Worm (Caenorhabditis elegans) whole organism, L3 larva: ENCODE results near the gene C18A11.4.

Source experiments
- R02D3.7 ChIP-seq: fragments of 150-350 bp; optimal IDR thresholded peaks from 2 replicates; lab custom pipeline; 2014; ENCODE audit warnings: missing biosample characterization, missing genetic modification characterization
- ZK546.5 ChIP-seq: sonication (generic microtip); optimal IDR thresholded peaks from 2 replicates; lab custom pipeline; 2017; ENCODE audit warnings: missing biosample characterization, missing genetic modification characterization
- aly-2 ChIP-seq: fragments of 150-350 bp; optimal IDR thresholded peaks from 2 replicates; lab custom pipeline; 2014; ENCODE audit warnings: missing biosample characterization, missing genetic modification characterization
- ama-1 ChIP-seq: fragments of 150-350 bp; optimal IDR thresholded peaks from 2 replicates; lab custom pipeline; 2018
- ceh-16 ChIP-seq: sonication (generic microtip); optimal IDR thresholded peaks from 2 replicates; lab custom pipeline; 2017; ENCODE audit warnings: missing biosample characterization, missing genetic modification characterization
- ceh-28 ChIP-seq: fragments of 150-350 bp; optimal IDR thresholded peaks from 2 replicates; lab custom pipeline; 2014; ENCODE audit warnings: missing biosample characterization, missing genetic modification reagents, missing genetic modification characterization
- ceh-82 ChIP-seq: fragments of 150-350 bp; optimal IDR thresholded peaks from 2 replicates; lab custom pipeline; 2014; ENCODE audit warnings: missing biosample characterization, missing genetic modification characterization
- ceh-9 ChIP-seq: sonication (generic microtip); optimal IDR thresholded peaks from 2 replicates; lab custom pipeline; 2018; ENCODE audit warnings: missing biosample characterization, missing genetic modification characterization
- daf-12 ChIP-seq: fragments of 150-350 bp; optimal IDR thresholded peaks from 2 replicates; lab custom pipeline; 2014; ENCODE audit warnings: missing biosample characterization, missing genetic modification reagents, missing genetic modification characterization
- egl-27 ChIP-seq: sonication (generic microtip); optimal IDR thresholded peaks from 4 replicates; lab custom pipeline; 2017; ENCODE audit warnings: missing biosample characterization, missing genetic modification reagents, missing genetic modification characterization
- egl-5 ChIP-seq: fragments of 150-350 bp; optimal IDR thresholded peaks from 2 replicates; lab custom pipeline; 2017; ENCODE audit warnings: missing biosample characterization, missing genetic modification reagents, missing genetic modification characterization, inconsistent platforms
- elt-1 ChIP-seq: fragments of 150-350 bp; optimal IDR thresholded peaks from 2 replicates; lab custom pipeline; 2014; ENCODE audit warnings: missing biosample characterization, missing genetic modification characterization
- elt-2 ChIP-seq: sonication (generic microtip); optimal IDR thresholded peaks from 2 replicates; lab custom pipeline; 2016; ENCODE audit warnings: missing genetic modification reagents, mild to moderate bottlenecking, missing genetic modification characterization, missing compliant biosample characterization
- elt-3 ChIP-seq, 3 experiments: fragments of 150-350 bp in 1 of 3; sonication (generic microtip) in 2 of 3; optimal IDR thresholded peaks; 2 replicates in 2 of 3; 4 replicates in 1 of 3; lab custom pipeline; 2014 to 2017; ENCODE audit warnings: missing biosample characterization in 3 of 3, missing genetic modification characterization in 3 of 3
- eor-1 ChIP-seq, 2 experiments: fragments of 150-350 bp; optimal IDR thresholded peaks; 2 replicates each; lab custom pipeline; 2014 to 2018; ENCODE audit warnings: missing biosample characterization in 2 of 2, missing genetic modification characterization in 2 of 2
- fkh-10 ChIP-seq: sonication (generic microtip); optimal IDR thresholded peaks from 2 replicates; lab custom pipeline; 2017; ENCODE audit warnings: missing biosample characterization, missing genetic modification reagents, missing genetic modification characterization
- fkh-2 ChIP-seq: fragments of 150-350 bp; optimal IDR thresholded peaks from 2 replicates; lab custom pipeline; 2014; ENCODE audit warnings: missing biosample characterization, missing genetic modification reagents, missing genetic modification characterization
- fos-1 ChIP-seq: fragments of 150-350 bp; optimal IDR thresholded peaks from 2 replicates; lab custom pipeline; 2014; ENCODE audit warnings: missing biosample characterization, missing genetic modification characterization
- hmg-11 ChIP-seq: sonication (generic microtip); optimal IDR thresholded peaks from 2 replicates; lab custom pipeline; 2016; ENCODE audit warnings: missing genetic modification characterization, missing compliant biosample characterization
- jun-1 ChIP-seq: fragments of 150-350 bp; optimal IDR thresholded peaks from 2 replicates; lab custom pipeline; 2014; ENCODE audit warnings: missing biosample characterization, missing genetic modification reagents, missing genetic modification characterization
- lin-15B ChIP-seq: fragments of 150-350 bp; optimal IDR thresholded peaks from 2 replicates; lab custom pipeline; 2014; ENCODE audit warnings: missing biosample characterization, missing genetic modification characterization
- lin-39 ChIP-seq: fragments of 150-350 bp; optimal IDR thresholded peaks from 2 replicates; lab custom pipeline; 2018; ENCODE audit warnings: missing biosample characterization, missing genetic modification reagents, missing genetic modification characterization
- lsy-12 ChIP-seq: sonication (generic microtip); optimal IDR thresholded peaks from 2 replicates; lab custom pipeline; 2016; ENCODE audit warnings: mild to moderate bottlenecking, missing genetic modification characterization, missing compliant biosample characterization
- mdl-1 ChIP-seq: fragments of 150-350 bp; optimal IDR thresholded peaks from 2 replicates; lab custom pipeline; 2014; ENCODE audit warnings: missing biosample characterization, missing genetic modification characterization
- mml-1 ChIP-seq: fragments of 150-350 bp; sonication (generic microtip); optimal IDR thresholded peaks from 3 replicates; lab custom pipeline; 2014; ENCODE audit warnings: missing biosample characterization, missing genetic modification characterization
- nfya-1 ChIP-seq: sonication (generic microtip); optimal IDR thresholded peaks from 2 replicates; lab custom pipeline; 2017; ENCODE audit warnings: missing genetic modification characterization, mild to moderate bottlenecking, missing compliant biosample characterization, antibody characterized with exemption, moderate library complexity; ENCODE audit not compliant: insufficient read depth
- nhr-11 ChIP-seq: fragments of 150-350 bp; optimal IDR thresholded peaks from 2 replicates; lab custom pipeline; 2014; ENCODE audit warnings: missing biosample characterization, missing genetic modification characterization
- nhr-12 ChIP-seq: fragments of 150-350 bp; optimal IDR thresholded peaks from 2 replicates; lab custom pipeline; 2014; ENCODE audit warnings: missing biosample characterization, missing genetic modification characterization
- nhr-23 ChIP-seq: fragments of 150-350 bp; optimal IDR thresholded peaks from 2 replicates; lab custom pipeline; 2014; ENCODE audit warnings: missing biosample characterization, missing genetic modification reagents, missing genetic modification characterization
- nhr-237 ChIP-seq: fragments of 150-350 bp; optimal IDR thresholded peaks from 2 replicates; lab custom pipeline; 2014; ENCODE audit warnings: missing biosample characterization, missing genetic modification characterization
- nhr-25 ChIP-seq: sonication (generic microtip); optimal IDR thresholded peaks from 2 replicates; lab custom pipeline; 2017; ENCODE audit warnings: missing biosample characterization, missing genetic modification characterization
- nhr-28 ChIP-seq: fragments of 150-350 bp; optimal IDR thresholded peaks from 2 replicates; lab custom pipeline; 2014; ENCODE audit warnings: missing biosample characterization, missing genetic modification characterization
- nhr-43 ChIP-seq: sonication (generic microtip); optimal IDR thresholded peaks from 2 replicates; lab custom pipeline; 2016; ENCODE audit warnings: mild to moderate bottlenecking, missing genetic modification characterization, missing compliant biosample characterization; ENCODE audit not compliant: poor library complexity, severe bottlenecking
- nhr-67 ChIP-seq: fragments of 150-350 bp; optimal IDR thresholded peaks from 2 replicates; lab custom pipeline; 2014; ENCODE audit warnings: missing biosample characterization, missing genetic modification characterization
- nhr-76 ChIP-seq: fragments of 150-350 bp; sonication (generic microtip); optimal IDR thresholded peaks from 5 replicates; lab custom pipeline; 2014; ENCODE audit warnings: missing biosample characterization, missing genetic modification characterization
- nhr-77 ChIP-seq: fragments of 150-350 bp; optimal IDR thresholded peaks from 2 replicates; lab custom pipeline; 2014; ENCODE audit warnings: missing biosample characterization, missing genetic modification characterization
- pha-4 ChIP-seq: fragments of 150-350 bp; optimal IDR thresholded peaks from 2 replicates; lab custom pipeline; 2014; ENCODE audit warnings: missing biosample characterization, missing genetic modification reagents, missing genetic modification characterization
- pqm-1 ChIP-seq: fragments of 150-350 bp; optimal IDR thresholded peaks from 2 replicates; lab custom pipeline; 2017; ENCODE audit warnings: missing biosample characterization, missing genetic modification characterization, inconsistent platforms
- sea-2 ChIP-seq: fragments of 150-350 bp; sonication (generic microtip); optimal IDR thresholded peaks from 4 replicates; lab custom pipeline; 2014; ENCODE audit warnings: missing biosample characterization, missing genetic modification reagents, missing genetic modification characterization
- skn-1 ChIP-seq: fragments of 150-350 bp; optimal IDR thresholded peaks from 2 replicates; lab custom pipeline; 2014; ENCODE audit warnings: missing biosample characterization, missing genetic modification characterization
- snpc-4 ChIP-seq: fragments of 150-350 bp; optimal IDR thresholded peaks from 2 replicates; lab custom pipeline; 2014; ENCODE audit warnings: missing biosample characterization, missing genetic modification characterization
- tbx-2 ChIP-seq: sonication (generic microtip); optimal IDR thresholded peaks from 2 replicates; lab custom pipeline; 2016; ENCODE audit warnings: mild to moderate bottlenecking, missing genetic modification characterization, missing compliant biosample characterization
- unc-39 ChIP-seq: sonication (generic microtip); optimal IDR thresholded peaks from 4 replicates; lab custom pipeline; 2017; ENCODE audit warnings: missing biosample characterization, missing genetic modification characterization
- unc-62 ChIP-seq: fragments of 150-350 bp; sonication (generic microtip); optimal IDR thresholded peaks from 4 replicates; lab custom pipeline; 2014; ENCODE audit warnings: missing biosample characterization, missing genetic modification reagents, missing genetic modification characterization
- zag-1 ChIP-seq: fragments of 150-350 bp; optimal IDR thresholded peaks from 2 replicates; lab custom pipeline; 2014; ENCODE audit warnings: missing biosample characterization, missing genetic modification characterization
- ztf-11 ChIP-seq: fragments of 150-350 bp; optimal IDR thresholded peaks from 2 replicates; lab custom pipeline; 2014; ENCODE audit warnings: missing biosample characterization, missing genetic modification characterization
- ztf-4 ChIP-seq: fragments of 150-350 bp; optimal IDR thresholded peaks from 2 replicates; lab custom pipeline; 2014; ENCODE audit warnings: missing biosample characterization, missing genetic modification characterization

C18A11.4 gene

ce11 chrX:8026709-8027108, 18.6 kb upstream of the C18A11.4 start (continued):
- TF ChIP-seq unc-39 (tag; lab: Kevin White, UChicago), result no peak
- TF ChIP-seq nhr-28 (tag; lab: Kevin White, UChicago), result no peak

ce11 chrX:8027509-8027908, 17.8 kb upstream of the C18A11.4 start:
- TF ChIP-seq elt-2 (no peak), nfya-1 (no peak), lin-15B (tag; lab: Kevin White, UChicago) (no peak), pha-4 (tag; lab: Kevin White, UChicago) (no peak), snpc-4 (tag; lab: Kevin White, UChicago) (no peak), nhr-76 (tag; lab: Kevin White, UChicago) (no peak), ceh-16 (tag; lab: Kevin White, UChicago) (no peak), mdl-1 (tag; lab: Kevin White, UChicago) (no peak), R02D3.7 (no peak), nhr-28 (tag; lab: Kevin White, UChicago) (no peak), eor-1 (tag; optimal IDR thresholded peaks at IDR 0.05; lab: Kevin White, UChicago) (no peak), elt-3 (tag; optimal IDR thresholded peaks at IDR 0.05; lab: Kevin White, UChicago) (no peak), nhr-67 (tag; lab: Kevin White, UChicago) (no peak), nhr-43 (no peak), unc-39 (tag; lab: Kevin White, UChicago) (no peak), aly-2 (tag; lab: Kevin White, UChicago) (no peak), sea-2 (no peak), ceh-9 (no peak), ama-1 (lab: Kevin White, UChicago) (no peak), nhr-25 (tag; lab: Kevin White, UChicago) (no peak)

ce11 chrX:8029080-8029479, 16.2 kb upstream of the C18A11.4 start, which contains the start of gene C34D10.1:
TSS of gene C34D10.1 (plus strand) at chrX:8029479.
- TF ChIP-seq aly-2 (tag; lab: Kevin White, UChicago) (no peak), mml-1 (tag; lab: Kevin White, UChicago) (no peak), daf-12 (tag; lab: Kevin White, UChicago) (no peak), ceh-16 (tag; lab: Kevin White, UChicago) (no peak), R02D3.7 (no peak), ZK546.5 (tag; lab: Kevin White, UChicago) (no peak), lsy-12 (tag; lab: Kevin White, UChicago) (peak; percentile 22), ceh-28 (tag; lab: Kevin White, UChicago) (peak; percentile 81), ceh-9 (no peak), fkh-10 (GFP tag; lab: Kevin White, UChicago) (no peak), fos-1 (tag; lab: Kevin White, UChicago) (no peak), lin-15B (tag; lab: Kevin White, UChicago) (peak; percentile 50), nhr-43 (no peak), nhr-28 (tag; lab: Kevin White, UChicago) (no peak), ztf-11 (tag; lab: Kevin White, UChicago) (no peak), unc-39 (tag; lab: Kevin White, UChicago) (no peak), egl-5 (tag; lab: Kevin White, UChicago) (no peak), ztf-4 (tag; lab: Kevin White, UChicago) (no peak), nhr-25 (tag; lab: Kevin White, UChicago) (peak; percentile 86), nhr-11 (tag; lab: Kevin White, UChicago) (no peak), elt-2 (peak; percentile 5), nhr-67 (tag; lab: Kevin White, UChicago) (no peak), nhr-12 (no peak), snpc-4 (tag; lab: Kevin White, UChicago) (peak; percentile 56), nhr-23 (tag; lab: Kevin White, UChicago) (peak; percentile 87), fkh-2 (tag; lab: Kevin White, UChicago) (no peak), ama-1 (lab: Kevin White, UChicago) (no peak), ceh-82 (no peak), skn-1 (no peak), jun-1 (tag; lab: Kevin White, UChicago) (peak; percentile 66), elt-1 (tag; lab: Kevin White, UChicago) (no peak), nhr-76 (tag; lab: Kevin White, UChicago) (no peak), nhr-237 (tag; lab: Kevin White, UChicago) (no peak), pqm-1 (no peak), pha-4 (tag; lab: Kevin White, UChicago) (peak; percentile 90), egl-27 (tag; lab: Kevin White, UChicago) (peak; percentile 56), lin-39 (tag; lab: Kevin White, UChicago) (peak; percentile 47), nfya-1 (peak; percentile 61), mdl-1 (tag; lab: Kevin White, UChicago) (no peak), nhr-77 (tag; lab: Kevin White, UChicago) (no peak), unc-62 (GFP tag; lab: Kevin White, UChicago) (no peak), hmg-11 (tag; lab: Kevin White, UChicago) (peak; percentile 51), tbx-2 (tag; lab: Kevin White, UChicago) (peak; percentile 50), zag-1 (tag; lab: Kevin White, UChicago) (no peak), sea-2 (no peak), elt-3 (tag; optimal IDR thresholded peaks at IDR 0.05; lab: Kevin White, UChicago) (no peak), eor-1 (tag; optimal IDR thresholded peaks at IDR 0.05; lab: Kevin White, UChicago) (no peak)
